Worm (Caenorhabditis elegans): ENCODE data around the gene F18E9.7.

Gene F18E9.7

DNA sequence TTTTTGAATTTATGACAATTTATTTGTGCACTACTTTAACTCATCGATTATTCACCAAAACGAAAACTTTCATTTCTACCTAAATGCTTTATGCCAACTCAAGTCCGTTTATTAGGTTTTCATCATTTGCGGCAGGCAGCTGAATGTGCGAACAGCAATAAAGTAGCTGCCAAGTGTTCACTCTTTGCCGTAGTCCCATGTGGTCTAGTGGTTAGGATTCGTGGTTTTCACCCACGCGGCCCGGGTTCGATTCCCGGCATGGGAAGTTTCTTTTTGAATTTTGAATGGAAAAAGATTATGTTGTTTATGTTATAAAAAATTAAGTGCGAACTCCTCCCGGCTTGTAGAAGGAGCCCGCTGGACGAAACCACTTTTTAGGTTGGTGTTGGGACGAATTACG, 48.7 kb upstream of the F18E9.7 start (continued):
- TF ChIP-seq madf-2 (tag; optimal IDR thresholded peaks at IDR 0.05): peak; percentile 24
- TF ChIP-seq Y22D7AL.16 (tag; optimal IDR thresholded peaks at IDR 0.05): peak; percentile 53
- TF ChIP-seq ceh-48 (tag; optimal IDR thresholded peaks at IDR 0.05): peak; percentile 55
- peak; percentile 29 for TF ChIP-seq ceh-18 (tag; optimal IDR thresholded peaks at IDR 0.05)
- TF ChIP-seq sdc-2 (tag; optimal IDR thresholded peaks at IDR 0.05): peak; percentile 76
- no peak for TF ChIP-seq unc-55 (GFP tag; optimal IDR thresholded peaks at IDR 0.05)
- TF ChIP-seq gmeb-2 (tag; optimal IDR thresholded peaks at IDR 0.05): peak; percentile 53
- TF ChIP-seq ceh-2 (tag; optimal IDR thresholded peaks at IDR 0.05): peak; percentile 34
- peak; percentile 31 for TF ChIP-seq ceh-34 (tag; optimal IDR thresholded peaks at IDR 0.05)
- peak; percentile 5 for TF ChIP-seq hlh-13 (GFP tag; optimal IDR thresholded peaks at IDR 0.05)
- TF ChIP-seq eyg-1 (tag; optimal IDR thresholded peaks at IDR 0.05): peak; percentile 82
- peak; percentile 54 for TF ChIP-seq tbx-2 (tag; optimal IDR thresholded peaks at IDR 0.05)
- no peak for TF ChIP-seq ceh-30 (tag; optimal IDR thresholded peaks at IDR 0.05)
- TF ChIP-seq nfya-1 (tag; optimal IDR thresholded peaks at IDR 0.05): no peak
- TF ChIP-seq fkh-10 (GFP tag; optimal IDR thresholded peaks at IDR 0.05): no peak
- TF ChIP-seq T23F11.4 (GFP tag; optimal IDR thresholded peaks at IDR 0.05): peak; percentile 10
- peak; percentile 66 for TF ChIP-seq che-1 (tag; optimal IDR thresholded peaks at IDR 0.05)
- TF ChIP-seq ceh-45 (GFP tag; IDR thresholded peaks at IDR 0.05): no peak
- peak; percentile 66 for TF ChIP-seq ztf-16 (tag; optimal IDR thresholded peaks at IDR 0.05)
- peak; percentile 45 for TF ChIP-seq zip-5 (tag; optimal IDR thresholded peaks at IDR 0.05)
- TF ChIP-seq ahr-1 (tag; optimal IDR thresholded peaks at IDR 0.05): peak; percentile 38
- TF ChIP-seq ref-2 (tag; optimal IDR thresholded peaks at IDR 0.05): no peak

DNA sequence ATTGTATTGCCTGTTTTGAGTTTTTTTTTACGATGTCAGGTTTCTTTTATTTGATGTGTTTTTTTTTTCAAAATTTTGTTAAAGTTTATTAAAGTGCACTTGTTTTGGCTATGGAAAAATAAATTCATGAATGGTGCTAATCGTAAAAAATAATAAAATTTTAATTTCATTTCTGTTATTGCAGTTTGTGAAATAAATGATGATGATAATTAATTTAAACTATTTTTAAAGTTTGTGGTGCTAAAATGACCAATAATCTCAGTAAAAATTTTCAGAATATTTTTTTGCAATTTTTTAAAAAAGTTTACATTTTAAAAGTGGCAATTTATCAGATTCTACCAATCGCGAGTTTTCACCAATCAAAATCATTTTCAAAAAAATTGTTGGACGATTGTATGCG, 46.3 kb upstream of the F18E9.7 start, which contains the start of gene stg-2:
stg-2 (minus strand) TSS at position 101 of the 400 bp plus-strand sequence.
- TF ChIP-seq pax-1 (tag; optimal IDR thresholded peaks at IDR 0.05) (no peak), ceh-9 (tag; optimal IDR thresholded peaks at IDR 0.05) (no peak), pha-2 (tag; optimal IDR thresholded peaks at IDR 0.05) (no peak), nhr-11 (tag; optimal IDR thresholded peaks at IDR 0.05) (no peak), C38D4.7 (GFP tag; optimal IDR thresholded peaks at IDR 0.05) (no peak), ceh-14 (tag; optimal IDR thresholded peaks at IDR 0.05) (no peak), syd-9 (tag; optimal IDR thresholded peaks at IDR 0.05) (no peak), hlh-13 (GFP tag; optimal IDR thresholded peaks at IDR 0.05) (no peak), madf-2 (tag; optimal IDR thresholded peaks at IDR 0.05) (no peak), unc-86 (tag; optimal IDR thresholded peaks at IDR 0.05) (no peak), pqm-1 (tag; optimal IDR thresholded peaks at IDR 0.05) (no peak), elt-4 (tag; optimal IDR thresholded peaks at IDR 0.05) (no peak), ceh-31 (tag; optimal IDR thresholded peaks at IDR 0.05) (no peak), pros-1 (tag; optimal IDR thresholded peaks at IDR 0.05) (no peak)

DNA sequence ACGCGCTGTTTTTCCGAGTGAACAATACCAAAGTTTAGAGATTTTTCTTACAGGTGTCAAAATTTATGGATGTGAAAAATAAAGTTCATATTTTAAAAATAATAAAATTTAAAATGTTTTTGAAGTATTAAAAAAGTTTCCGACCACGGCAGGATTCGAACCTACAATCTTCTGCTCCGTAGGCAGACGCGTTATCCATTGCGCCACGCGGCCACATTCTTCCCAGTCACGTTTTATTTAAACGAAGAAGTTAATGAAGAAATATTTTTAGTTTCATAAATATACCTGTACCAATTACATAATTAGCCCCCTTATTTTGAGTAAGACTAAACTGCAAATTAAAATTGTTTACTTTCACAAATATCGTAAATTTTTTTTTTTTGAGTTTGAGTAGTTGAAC, 43.1 kb upstream of the F18E9.7 start:
- TF ChIP-seq unc-55 (GFP tag; optimal IDR thresholded peaks at IDR 0.05) (no peak), rnt-1 (tag; optimal IDR thresholded peaks at IDR 0.05) (no peak), nfya-1 (tag; optimal IDR thresholded peaks at IDR 0.05) (no peak), fkh-10 (GFP tag; optimal IDR thresholded peaks at IDR 0.05) (no peak), nhr-11 (tag; optimal IDR thresholded peaks at IDR 0.05) (no peak)

DNA sequence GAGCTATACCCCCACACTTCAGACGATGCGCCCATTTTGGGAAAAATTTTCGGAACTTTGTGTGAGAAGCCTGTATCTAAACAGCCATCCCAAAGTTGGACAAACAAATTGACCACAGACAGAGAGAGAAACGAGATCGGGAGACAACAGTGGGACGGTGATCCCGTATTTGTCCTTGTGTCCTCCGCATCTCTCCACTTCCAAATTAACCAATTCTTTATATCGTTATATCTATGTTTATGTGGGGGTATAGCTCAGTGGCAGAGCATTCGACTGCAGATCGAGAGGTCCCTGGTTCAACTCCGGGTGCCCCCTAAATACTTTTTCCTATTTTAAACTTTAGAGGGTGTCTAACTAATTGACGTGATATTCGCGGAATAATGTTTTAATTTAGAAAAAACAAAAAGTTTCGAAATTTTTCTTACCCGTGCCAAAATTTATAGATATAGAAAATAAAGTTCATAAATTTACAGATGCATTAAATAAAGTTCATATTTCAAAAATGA, 41.2 kb upstream of the F18E9.7 start:
- no peak for TF ChIP-seq pqm-1 (tag; optimal IDR thresholded peaks at IDR 0.05)
- TF ChIP-seq T23F11.4 (GFP tag; optimal IDR thresholded peaks at IDR 0.05): peak; percentile 47
- no peak for TF ChIP-seq K09A11.1 (tag; optimal IDR thresholded peaks at IDR 0.05; ENCODE audit: insufficient read depth)
- no peak for TF ChIP-seq hlh-6 (tag; optimal IDR thresholded peaks at IDR 0.05)
- no peak for TF ChIP-seq dmd-4 (tag; optimal IDR thresholded peaks at IDR 0.05; ENCODE audit: borderline replicate concordance)
- no peak for TF ChIP-seq ceh-18 (tag; optimal IDR thresholded peaks at IDR 0.05)
- TF ChIP-seq npax-4 (tag; optimal IDR thresholded peaks at IDR 0.05): peak; percentile 28
- peak; percentile 19 for TF ChIP-seq hlh-13 (GFP tag; optimal IDR thresholded peaks at IDR 0.05)
- TF ChIP-seq mec-3 (tag; optimal IDR thresholded peaks at IDR 0.05; ENCODE audit: borderline replicate concordance): no peak
- no peak for TF ChIP-seq madf-2 (tag; optimal IDR thresholded peaks at IDR 0.05)
- no peak for TF ChIP-seq fkh-10 (GFP tag; optimal IDR thresholded peaks at IDR 0.05)
- TF ChIP-seq fkh-6 (tag; optimal IDR thresholded peaks at IDR 0.05): peak; percentile 63
- no peak for TF ChIP-seq hlh-8 (tag; optimal IDR thresholded peaks at IDR 0.05)
- peak; percentile 58 for TF ChIP-seq nhr-232 (tag; optimal IDR thresholded peaks at IDR 0.05)
- TF ChIP-seq ceh-6 (GFP tag; optimal IDR thresholded peaks at IDR 0.05): peak; percentile 63
- no peak for TF ChIP-seq ceh-24 (tag; optimal IDR thresholded peaks at IDR 0.05)
- TF ChIP-seq pat-9 (tag; optimal IDR thresholded peaks at IDR 0.05): peak; percentile 37
- no peak for TF ChIP-seq ceh-48 (tag; optimal IDR thresholded peaks at IDR 0.05)
- peak; percentile 10 for TF ChIP-seq ceh-2 (tag; optimal IDR thresholded peaks at IDR 0.05)
- no peak for TF ChIP-seq ama-1 (optimal IDR thresholded peaks at IDR 0.05)
- no peak for TF ChIP-seq sdc-2 (tag; optimal IDR thresholded peaks at IDR 0.05)
- no peak for TF ChIP-seq pag-3 (tag; optimal IDR thresholded peaks at IDR 0.05; ENCODE audit: borderline replicate concordance)
